Worm (Caenorhabditis elegans) whole organism, early embryonic: ENCODE results near the gene str-52.

Experiments
- B0310.2 ChIP-seq: sonication (generic microtip); optimal IDR thresholded peaks from 2 replicates; lab custom pipeline; 2016; ENCODE audit warnings: mild to moderate bottlenecking, missing genetic modification characterization, missing compliant biosample characterization
- ama-1 ChIP-seq: fragments of 150-350 bp; optimal IDR thresholded peaks from 2 replicates; lab custom pipeline; 2014
- ceh-13 ChIP-seq: fragments of 200-800 bp; sonication (Bioruptor generic); optimal IDR thresholded peaks from 2 replicates; lab custom pipeline; 2018; ENCODE audit warnings: mild to moderate bottlenecking, missing genetic modification characterization, missing compliant biosample characterization
- hnd-1 ChIP-seq: sonication (generic microtip); optimal IDR thresholded peaks from 2 replicates; lab custom pipeline; 2016; ENCODE audit warnings: missing genetic modification characterization, missing compliant biosample characterization
- scrt-1 ChIP-seq: fragments of 200-800 bp; sonication (Bioruptor generic); IDR thresholded peaks from 2 replicates; pipeline ENCODE4 v1.3.6; 2022; ENCODE audit warnings: missing genetic modification characterization, missing compliant biosample characterization
- tbx-11 ChIP-seq: fragments of 200-800 bp; sonication (Bioruptor generic); IDR thresholded peaks from 2 replicates; pipeline ENCODE4 v1.3.6; 2022; ENCODE audit warnings: missing genetic modification characterization, missing compliant biosample characterization
- tbx-37 ChIP-seq: fragments of 200-800 bp; sonication (Bioruptor generic); conservative IDR thresholded peaks from 2 replicates; pipeline ENCODE4 v1.3.6; 2022; ENCODE audit warnings: missing genetic modification reagents, missing genetic modification characterization, missing compliant biosample characterization

DNA sequence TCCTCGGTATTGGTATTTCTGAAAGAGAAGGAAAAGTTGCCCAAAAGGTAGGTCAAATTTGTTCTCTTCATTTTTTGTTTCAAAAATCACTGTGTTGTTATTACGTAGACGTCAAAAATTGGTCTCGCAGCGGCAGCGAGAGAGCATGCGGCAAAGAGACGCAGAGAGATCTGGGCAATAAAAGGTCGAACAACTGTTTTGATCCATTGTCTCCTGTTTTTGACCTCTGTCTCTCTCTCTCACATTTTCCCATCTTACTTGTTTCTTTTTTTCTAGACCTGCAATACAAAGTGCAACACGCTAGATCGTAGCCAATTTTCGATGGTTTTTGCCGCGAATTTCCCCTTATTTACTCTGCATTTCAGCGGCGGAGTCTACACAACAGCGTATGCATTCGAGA is 19.4 kb downstream of the str-52 start:
- TF ChIP-seq ama-1 (lab: Kevin White, UChicago) (no peak), tbx-37 (GFP tag; lab: Robert Waterston, UW) (no peak), hnd-1 (no peak), B0310.2 (no peak), scrt-1 (no peak), tbx-11 (no peak), ceh-13 (GFP tag; lab: Kevin White, UChicago) (no peak)
